Fruit fly (Drosophila melanogaster) whole organism, embryonic: ENCODE measurements around the gene apn.
A peak's percentile ranks its signal among the peaks of the same experiment; 100 is the strongest.

ENCODE experiments used
- Awh ChIP-seq: fragments of 200-800 bp; sonication (Bioruptor generic); IDR thresholded peaks from 2 replicates; pipeline ENCODE4, ENCODE4 v1.3.6; 2022; ENCODE audit warnings: missing biosample characterization, missing genetic modification characterization
- BEAF-32 ChIP-seq: fragments of 200-800 bp; sonication (Bioruptor generic); optimal IDR thresholded peaks from 3 replicates; lab custom pipeline; 2017; ENCODE audit warnings: missing biosample characterization, missing genetic modification characterization, mild to moderate bottlenecking, moderate library complexity, missing genetic modification reagents
- CG10321 ChIP-seq: fragments of 200-800 bp; sonication (Bioruptor generic); IDR thresholded peaks from 2 replicates; pipeline ENCODE4 v1.3.6; 2022; ENCODE audit warnings: missing biosample characterization, missing genetic modification characterization
- CG10979 ChIP-seq: fragments of 200-800 bp; sonication (Bioruptor generic); optimal IDR thresholded peaks from 2 replicates; lab custom pipeline; 2018; ENCODE audit warnings: missing biosample characterization, mild to moderate bottlenecking, missing genetic modification characterization, moderate library complexity
- CG11723 ChIP-seq: fragments of 200-800 bp; sonication (Bioruptor generic); optimal IDR thresholded peaks from 2 replicates; lab custom pipeline; 2017; ENCODE audit warnings: missing biosample characterization, mild to moderate bottlenecking, missing genetic modification characterization
- CG13296 ChIP-seq: fragments of 200-800 bp; sonication (Bioruptor generic); optimal IDR thresholded peaks from 3 replicates; lab custom pipeline; 2018; ENCODE audit warnings: missing biosample characterization, mild to moderate bottlenecking, missing genetic modification characterization
- CG14710 ChIP-seq: fragments of 200-800 bp; sonication (Bioruptor generic); optimal IDR thresholded peaks from 3 replicates; lab custom pipeline; 2019; ENCODE audit warnings: missing biosample characterization, mild to moderate bottlenecking, missing genetic modification characterization, moderate library complexity
- CG15011 ChIP-seq: fragments of 200-800 bp; sonication (Bioruptor generic); optimal IDR thresholded peaks from 3 replicates; lab custom pipeline; 2018; ENCODE audit warnings: missing biosample characterization, mild to moderate bottlenecking, missing genetic modification characterization
- CG1603 ChIP-seq: fragments of 200-800 bp; sonication (Bioruptor generic); optimal IDR thresholded peaks from 2 replicates; lab custom pipeline; 2019; ENCODE audit warnings: missing biosample characterization, mild to moderate bottlenecking, missing genetic modification characterization, moderate library complexity
- CG17361 ChIP-seq: fragments of 200-800 bp; sonication (Bioruptor generic); IDR thresholded peaks from 3 replicates; pipeline ENCODE4 v1.3.6; 2022; ENCODE audit warnings: missing biosample characterization, missing genetic modification characterization
- CG17802 ChIP-seq: fragments of 200-800 bp; sonication (Bioruptor generic); optimal IDR thresholded peaks from 2 replicates; lab custom pipeline; 2018; ENCODE audit warnings: missing biosample characterization, mild to moderate bottlenecking, missing genetic modification characterization, moderate library complexity
- CG1792 ChIP-seq: fragments of 200-800 bp; sonication (Bioruptor generic); optimal IDR thresholded peaks from 2 replicates; lab custom pipeline; 2016; ENCODE audit warnings: missing biosample characterization, missing genetic modification characterization
- CG18599 ChIP-seq: fragments of 200-800 bp; sonication (Bioruptor generic); optimal IDR thresholded peaks from 3 replicates; lab custom pipeline; 2017; ENCODE audit warnings: missing biosample characterization, missing genetic modification characterization, mild to moderate bottlenecking, moderate library complexity, missing genetic modification reagents
- CG2116 ChIP-seq: fragments of 200-800 bp; sonication (Bioruptor generic); optimal IDR thresholded peaks from 3 replicates; lab custom pipeline; 2018; ENCODE audit warnings: missing biosample characterization, mild to moderate bottlenecking, missing genetic modification characterization
- CG32772 ChIP-seq: fragments of 200-800 bp; sonication (Bioruptor generic); IDR thresholded peaks from 2 replicates; pipeline ENCODE4 v1.3.6; 2022; ENCODE audit warnings: missing biosample characterization, missing genetic modification characterization
- CG3407 ChIP-seq: fragments of 200-800 bp; sonication (Bioruptor generic); optimal IDR thresholded peaks from 2 replicates; lab custom pipeline; 2018; ENCODE audit warnings: missing biosample characterization, mild to moderate bottlenecking, missing genetic modification characterization
- CG4617 ChIP-seq: fragments of 200-800 bp; sonication (Bioruptor generic); optimal IDR thresholded peaks from 3 replicates; lab custom pipeline; 2016; ENCODE audit warnings: missing biosample characterization, missing genetic modification characterization, borderline replicate concordance
- CG4820 ChIP-seq: fragments of 200-800 bp; sonication (Bioruptor generic); optimal IDR thresholded peaks from 3 replicates; lab custom pipeline; 2016; ENCODE audit warnings: missing biosample characterization, missing genetic modification characterization
- CkIIα-i1 ChIP-seq: fragments of 200-800 bp; sonication (Bioruptor generic); IDR thresholded peaks from 2 replicates; pipeline ENCODE4 v1.3.6; 2022; ENCODE audit warnings: missing biosample characterization, missing genetic modification characterization
- Dp ChIP-seq: fragments of 200-800 bp; sonication (Bioruptor generic); optimal IDR thresholded peaks from 2 replicates; lab custom pipeline; 2018; ENCODE audit warnings: missing biosample characterization, mild to moderate bottlenecking, missing genetic modification characterization, moderate library complexity
- Drgx ChIP-seq: fragments of 200-800 bp; sonication (Bioruptor generic); IDR thresholded peaks from 2 replicates; pipeline ENCODE4 v1.3.6; 2022; ENCODE audit warnings: missing biosample characterization, missing genetic modification characterization
- E2f1 ChIP-seq: fragments of 200-800 bp; sonication (Bioruptor generic); IDR thresholded peaks from 2 replicates; pipeline ENCODE4 v1.3.6; 2022; ENCODE audit warnings: missing biosample characterization, missing genetic modification characterization
- E2f2 ChIP-seq: fragments of 200-800 bp; sonication (Bioruptor generic); IDR thresholded peaks from 2 replicates; pipeline ENCODE4 v1.3.6; 2022; ENCODE audit warnings: missing biosample characterization, missing genetic modification characterization
- Ets65A ChIP-seq: fragments of 200-800 bp; sonication (Bioruptor generic); peaks from one replicate; lab custom pipeline; 2016; ENCODE audit warnings: missing biosample characterization, missing genetic modification characterization
- Fer1 ChIP-seq: fragments of 200-800 bp; sonication (Bioruptor generic); optimal IDR thresholded peaks from 2 replicates; lab custom pipeline; 2017; ENCODE audit warnings: missing biosample characterization, mild to moderate bottlenecking, missing genetic modification characterization
- Gug ChIP-seq: fragments of 200-800 bp; sonication (Bioruptor generic); IDR thresholded peaks from 4 replicates; pipeline ENCODE4 v1.3.6; 2022; ENCODE audit warnings: missing biosample characterization, missing genetic modification characterization
- HmgD ChIP-seq: fragments of 200-800 bp; sonication (Bioruptor generic); optimal IDR thresholded peaks from 3 replicates; lab custom pipeline; 2016; ENCODE audit warnings: missing biosample characterization, missing genetic modification characterization
- Lhr ChIP-seq: fragments of 200-800 bp; sonication (Bioruptor generic); optimal IDR thresholded peaks from 3 replicates; lab custom pipeline; 2017; ENCODE audit warnings: mild to moderate bottlenecking, missing biosample characterization, missing genetic modification reagents, missing genetic modification characterization
- Med ChIP-seq: fragments of 200-800 bp; sonication (Bioruptor generic); peaks from one replicate; lab custom pipeline; 2016; ENCODE audit warnings: missing biosample characterization, missing genetic modification characterization, mild to moderate bottlenecking, inconsistent platforms, moderate library complexity
- Rfx ChIP-seq: fragments of 200-800 bp; sonication (Bioruptor generic); IDR thresholded peaks from 2 replicates; pipeline ENCODE4 v1.3.6; 2022; ENCODE audit warnings: missing biosample characterization, missing genetic modification characterization
- Rx ChIP-seq: fragments of 200-800 bp; sonication (Bioruptor generic); IDR thresholded peaks from 2 replicates; pipeline ENCODE4 v1.3.6; 2022; ENCODE audit warnings: missing biosample characterization, missing genetic modification characterization
- Scr ChIP-seq: fragments of 200-800 bp; sonication (Bioruptor generic); IDR thresholded peaks from 2 replicates; pipeline ENCODE4 v1.3.6; 2022; ENCODE audit warnings: missing biosample characterization, missing genetic modification characterization; ENCODE audit not compliant: partially characterized antibody
- Sin3A ChIP-seq: fragments of >200 bp; optimal IDR thresholded peaks from 2 replicates; lab custom pipeline; 2018
- Spps ChIP-seq: fragments of 200-800 bp; sonication (Bioruptor generic); optimal IDR thresholded peaks from 2 replicates; lab custom pipeline; 2018; ENCODE audit warnings: missing biosample characterization, mild to moderate bottlenecking, missing genetic modification characterization
- Sry-δ ChIP-seq: fragments of 200-800 bp; sonication (Bioruptor generic); optimal IDR thresholded peaks from 2 replicates; lab custom pipeline; 2016; ENCODE audit warnings: missing biosample characterization, missing genetic modification characterization
- chm ChIP-seq: fragments of 200-800 bp; sonication (Bioruptor generic); IDR thresholded peaks from 2 replicates; pipeline ENCODE4 v1.3.6; 2022; ENCODE audit warnings: missing biosample characterization, missing genetic modification characterization
- dmrt99B ChIP-seq: fragments of 200-800 bp; sonication (Bioruptor generic); optimal IDR thresholded peaks from 2 replicates; lab custom pipeline; 2018; ENCODE audit warnings: missing biosample characterization, mild to moderate bottlenecking, missing genetic modification characterization, moderate library complexity
- inv ChIP-seq: fragments of 200-800 bp; sonication (Bioruptor generic); IDR thresholded peaks from 2 replicates; pipeline ENCODE4 v1.3.6; 2022; ENCODE audit warnings: missing biosample characterization, missing genetic modification characterization; ENCODE audit not compliant: partially characterized antibody
- kay ChIP-seq: fragments of 200-800 bp; sonication (Bioruptor generic); optimal IDR thresholded peaks from 2 replicates; lab custom pipeline; 2016; ENCODE audit warnings: missing biosample characterization, missing genetic modification characterization
- knrl ChIP-seq: fragments of 200-800 bp; sonication (Bioruptor generic); IDR thresholded peaks from 3 replicates; pipeline ENCODE4 v1.3.6; 2022; ENCODE audit warnings: missing biosample characterization, missing genetic modification characterization; ENCODE audit not compliant: partially characterized antibody
- lola ChIP-seq, 3 experiments: fragments of >200 bp in 2 of 3; fragments of 200-800 bp in 1 of 3; sonication (Bioruptor generic) in 1 of 3; optimal IDR thresholded peaks; 2 replicates each; lab custom pipeline; 2017 to 2019; ENCODE audit warnings: missing biosample characterization in 3 of 3, missing genetic modification characterization in 3 of 3, mild to moderate bottlenecking in 1 of 3, moderate library complexity in 1 of 3
- nerfin-1 ChIP-seq: fragments of 200-800 bp; sonication (Bioruptor generic); optimal IDR thresholded peaks from 3 replicates; lab custom pipeline; 2019; ENCODE audit warnings: missing biosample characterization, mild to moderate bottlenecking, missing genetic modification characterization, moderate library complexity
- nmo ChIP-seq: fragments of 200-800 bp; sonication (Bioruptor generic); optimal IDR thresholded peaks from 2 replicates; lab custom pipeline; 2018; ENCODE audit warnings: missing biosample characterization, mild to moderate bottlenecking, missing genetic modification characterization, moderate library complexity
- phol ChIP-seq: fragments of 200-800 bp; sonication (Bioruptor generic); optimal IDR thresholded peaks from 3 replicates; lab custom pipeline; 2018; ENCODE audit warnings: missing biosample characterization, mild to moderate bottlenecking, missing genetic modification characterization, moderate library complexity
- prd ChIP-seq, 3 experiments: fragments of >200 bp in 2 of 3; fragments of 200-800 bp in 1 of 3; sonication (Bioruptor generic) in 1 of 3; optimal IDR thresholded peaks in 2 of 3; IDR thresholded peaks in 1 of 3; 2 replicates in 2 of 3; 3 replicates in 1 of 3; pipeline versions ENCODE4 v1.3.6 to Lab custom; 2017 to 2022; ENCODE audit warnings: missing biosample characterization in 1 of 3, missing genetic modification characterization in 1 of 3
- psq ChIP-seq: fragments of 200-800 bp; sonication (Bioruptor generic); optimal IDR thresholded peaks from 2 replicates; lab custom pipeline; 2017; ENCODE audit warnings: missing biosample characterization, missing genetic modification characterization
- sima ChIP-seq: fragments of 200-800 bp; sonication (Bioruptor generic); optimal IDR thresholded peaks from 2 replicates; lab custom pipeline; 2016; ENCODE audit warnings: missing biosample characterization, missing genetic modification characterization
- slp2 ChIP-seq: fragments of 200-800 bp; sonication (Bioruptor generic); optimal IDR thresholded peaks from 2 replicates; lab custom pipeline; 2016; ENCODE audit warnings: missing biosample characterization, missing genetic modification characterization
- trem ChIP-seq: fragments of 200-800 bp; optimal IDR thresholded peaks from 3 replicates; lab custom pipeline; 2019; ENCODE audit warnings: missing biosample characterization, mild to moderate bottlenecking, missing genetic modification characterization, moderate library complexity
- vnd ChIP-seq: fragments of 200-800 bp; sonication (Bioruptor generic); IDR thresholded peaks from 3 replicates; pipeline ENCODE4 v1.3.6; 2022; ENCODE audit warnings: missing biosample characterization, missing genetic modification characterization; ENCODE audit not compliant: partially characterized antibody

Gene apn

DNA sequence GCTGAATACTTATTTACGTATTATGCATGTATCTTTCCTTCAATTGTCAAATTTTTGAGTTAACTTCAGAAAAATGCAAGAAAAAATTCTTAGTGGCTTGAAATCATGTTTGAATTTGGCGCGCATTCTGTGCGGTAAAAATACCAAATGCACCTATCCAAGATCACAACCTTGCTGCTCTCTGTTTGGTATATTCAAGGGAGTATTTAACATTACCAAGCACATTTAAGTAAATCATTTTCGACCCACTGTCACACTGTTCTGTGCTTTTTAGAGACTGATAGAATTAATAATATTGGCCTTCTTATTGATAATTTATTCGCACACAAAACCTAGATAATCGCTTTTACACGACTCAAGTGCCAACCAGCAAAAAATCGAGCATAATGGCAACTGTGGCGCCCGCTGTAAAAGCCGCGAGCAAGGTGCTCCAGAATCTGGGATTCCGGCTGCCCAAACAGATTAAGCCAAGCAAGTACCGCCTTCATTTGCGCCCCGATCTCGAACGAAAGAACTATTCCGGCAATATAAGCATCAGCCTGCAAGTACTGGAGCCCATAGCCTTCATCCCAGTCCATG lies 20.6 kb upstream of the apn start (continued):
- TF ChIP-seq CG1603 (peak; percentile 80), prd (optimal IDR thresholded peaks at IDR 0.05; lab: Kevin White, UChicago) (no peak), prd (GFP tag; IDR thresholded peaks at IDR 0.05; lab: Robert Waterston, UW) (no peak), CG2116 (GFP tag; lab: Kevin White, UChicago) (peak; percentile 42), nmo (GFP tag; lab: Kevin White, UChicago) (peak; percentile 48), Awh (GFP tag; lab: Robert Waterston, UW) (no peak), slp2 (GFP tag; lab: Kevin White, UChicago) (no peak), knrl (GFP tag; lab: Robert Waterston, UW) (no peak; the same call in 2 of the 3 replicates), nerfin-1 (tag; lab: Kevin White, UChicago) (no peak), Sry-δ (GFP tag; lab: Kevin White, UChicago) (peak; percentile 62), CG10321 (GFP tag; lab: Robert Waterston, UW) (no peak), CG10979 (tag; lab: Kevin White, UChicago) (no peak), Fer1 (GFP tag; lab: Kevin White, UChicago) (no peak), CG1792 (no peak), CG11723 (GFP tag; lab: Kevin White, UChicago) (no peak), chm (GFP tag; lab: Robert Waterston, UW) (no peak), CG14710 (tag; lab: Kevin White, UChicago) (peak; percentile 36), CG15011 (GFP tag; lab: Kevin White, UChicago) (no peak), vnd (GFP tag; lab: Robert Waterston, UW) (0 out of 3 replicates have a peak, but pooled peaks have one; percentile 35), sima (GFP tag; lab: Kevin White, UChicago) (no peak), E2f2 (GFP tag; lab: Robert Waterston, UW) (peak; percentile 96), CG32772 (GFP tag; lab: Robert Waterston, UW) (no peak), Gug (GFP tag; lab: Robert Waterston, UW) (no peak), kay (GFP tag; lab: Kevin White, UChicago) (no peak), lola (GFP tag; optimal IDR thresholded peaks at IDR 0.05; lab: Kevin White, UChicago) (no peak), Dp (GFP tag; lab: Kevin White, UChicago) (peak; percentile 93), Spps (no peak), E2f1 (GFP tag; lab: Robert Waterston, UW) (no peak), Sin3A (peak; percentile 14), Drgx (GFP tag; lab: Robert Waterston, UW) (no peak), CkIIα-i1 (GFP tag; lab: Robert Waterston, UW) (no peak), Rfx (GFP tag; lab: Robert Waterston, UW) (no peak), CG4820 (no peak), CG13296 (no peak), phol (tag; lab: Kevin White, UChicago) (peak; percentile 28), dmrt99B (tag; lab: Kevin White, UChicago) (no peak), CG17802 (no peak), Ets65A (GFP tag; lab: Kevin White, UChicago) (no peak), CG18599 (GFP tag; lab: Kevin White, UChicago) (no peak), Med (GFP tag; lab: Kevin White, UChicago) (peak; percentile 55), trem (tag; lab: Kevin White, UChicago) (peak; percentile 45), psq (GFP tag; lab: Kevin White, UChicago) (no peak), CG4617 (GFP tag; lab: Kevin White, UChicago) (peak; percentile 82), CG17361 (GFP tag; lab: Robert Waterston, UW) (no peak), inv (no peak), Rx (no peak), HmgD (peak; percentile 55), CG3407 (no peak), Lhr (peak; percentile 70), Scr (GFP tag; lab: Robert Waterston, UW) (no peak), BEAF-32 (GFP tag; lab: Kevin White, UChicago) (peak; percentile 44)
